Fruit fly (Drosophila melanogaster): Measurements from ENCODE around the gene CanB.

DNA sequence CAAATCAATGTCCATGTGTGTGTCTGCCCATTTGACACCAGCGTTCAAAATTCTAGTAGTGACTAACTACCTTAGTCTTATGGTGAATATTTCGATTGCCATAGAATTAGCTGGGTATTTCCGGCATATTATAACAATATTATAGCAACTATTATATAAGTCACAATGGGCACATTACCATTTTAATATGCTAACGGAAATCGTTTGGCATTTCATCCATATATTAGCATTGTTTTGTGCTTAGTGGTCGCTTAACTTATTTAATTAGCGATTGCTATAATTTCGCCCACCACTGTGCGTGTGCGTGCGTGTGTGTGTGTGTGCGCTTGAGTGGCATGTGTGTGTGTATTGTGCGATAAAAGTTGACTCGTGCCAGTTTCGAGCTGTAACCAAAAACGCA, 4.4 kb downstream of the CanB start:
- TF ChIP-seq usp (GFP tag; optimal IDR thresholded peaks at IDR 0.05) = no peak
- no peak for TF ChIP-seq EcR (GFP tag; optimal IDR thresholded peaks at IDR 0.05)

Measured in whole organism.